Worm (Caenorhabditis elegans) whole organism, young adult: ENCODE measurements around the gene K10D6.3.

Experiments
- C06A6.2 ChIP-seq: fragments of 200-800 bp; sonication (Bioruptor generic); conservative IDR thresholded peaks from 2 replicates; pipeline ENCODE4 v1.3.6; 2022; ENCODE audit warnings: missing genetic modification characterization, missing compliant biosample characterization
- D2030.7 ChIP-seq: fragments of 200-800 bp; sonication (Bioruptor generic); IDR thresholded peaks from 2 replicates; pipeline ENCODE4 v1.3.6; 2022; ENCODE audit warnings: missing genetic modification reagents, missing genetic modification characterization, missing compliant biosample characterization
- F22D6.2 ChIP-seq: sonication (generic microtip); optimal IDR thresholded peaks from 2 replicates; lab custom pipeline; 2016; ENCODE audit warnings: mild to moderate bottlenecking, missing genetic modification characterization, missing compliant biosample characterization
- F52B5.7 ChIP-seq: sonication (generic microtip); optimal IDR thresholded peaks from 2 replicates; lab custom pipeline; 2016; ENCODE audit warnings: mild to moderate bottlenecking, missing genetic modification characterization, missing compliant biosample characterization
- F57C9.4 ChIP-seq: sonication (generic microtip); optimal IDR thresholded peaks from 2 replicates; lab custom pipeline; 2017; ENCODE audit warnings: mild to moderate bottlenecking, missing genetic modification characterization, missing compliant biosample characterization
- K11D2.4 ChIP-seq: fragments of 200-800 bp; sonication (Bioruptor generic); IDR thresholded peaks from 2 replicates; pipeline ENCODE4 v1.3.6; 2022; ENCODE audit warnings: missing genetic modification reagents, missing genetic modification characterization, missing compliant biosample characterization
- Y53G8AR.9 ChIP-seq: fragments of 200-800 bp; sonication (Bioruptor generic); conservative IDR thresholded peaks from 2 replicates; pipeline ENCODE4 v1.3.6; 2022; ENCODE audit warnings: missing genetic modification reagents, missing genetic modification characterization, missing compliant biosample characterization
- Y56A3A.18 ChIP-seq: fragments of 200-800 bp; sonication (Bioruptor generic); IDR thresholded peaks from 2 replicates; pipeline ENCODE4 v1.3.6; 2022; ENCODE audit warnings: missing genetic modification reagents, missing genetic modification characterization, missing compliant biosample characterization
- Y79H2A.3 ChIP-seq: fragments of 200-800 bp; sonication (Bioruptor generic); conservative IDR thresholded peaks from 2 replicates; pipeline ENCODE4 v1.3.6; 2022; ENCODE audit warnings: missing genetic modification reagents, missing genetic modification characterization, missing compliant biosample characterization
- Y95B8A.8 ChIP-seq: fragments of 200-800 bp; sonication (Bioruptor generic); IDR thresholded peaks from 2 replicates; pipeline ENCODE4 v1.3.6; 2022; ENCODE audit warnings: missing genetic modification reagents, missing genetic modification characterization, missing compliant biosample characterization
- bed-1 ChIP-seq: fragments of 200-800 bp; sonication (Bioruptor generic); IDR thresholded peaks from 2 replicates; pipeline ENCODE4 v1.3.6; 2022; ENCODE audit warnings: missing genetic modification reagents, missing genetic modification characterization, missing compliant biosample characterization
- bed-2 ChIP-seq: fragments of 200-800 bp; sonication (Bioruptor generic); IDR thresholded peaks from 2 replicates; pipeline ENCODE4 v1.3.6; 2022; ENCODE audit warnings: missing genetic modification reagents, missing genetic modification characterization, missing compliant biosample characterization
- ccch-3 ChIP-seq: fragments of 200-800 bp; sonication (Bioruptor generic); optimal IDR thresholded peaks from 2 replicates; lab custom pipeline; 2018; ENCODE audit warnings: mild to moderate bottlenecking, missing genetic modification characterization, missing compliant biosample characterization
- cebp-1 ChIP-seq, 2 experiments: fragments of 200-800 bp in 1 of 2; sonication (Bioruptor generic) in 1 of 2; sonication (generic microtip) in 1 of 2; IDR thresholded peaks in 1 of 2; optimal IDR thresholded peaks in 1 of 2; 2 replicates each; pipeline versions ENCODE4 v1.3.6 to Lab custom; 2017 to 2022; ENCODE audit warnings: missing compliant biosample characterization in 2 of 2, missing genetic modification characterization in 2 of 2, mild to moderate bottlenecking in 1 of 2, missing genetic modification reagents in 1 of 2, moderate library complexity in 1 of 2
- ceh-100 ChIP-seq: fragments of 200-800 bp; sonication (Bioruptor generic); IDR thresholded peaks from 2 replicates; pipeline ENCODE4 v1.3.6; 2022; ENCODE audit warnings: missing genetic modification reagents, missing genetic modification characterization, missing compliant biosample characterization
- ceh-91 ChIP-seq: fragments of 200-800 bp; sonication (Bioruptor generic); IDR thresholded peaks from 2 replicates; pipeline ENCODE4 v1.3.6; 2022; ENCODE audit warnings: missing genetic modification reagents, missing genetic modification characterization, missing compliant biosample characterization
- chd-7 ChIP-seq: sonication (generic microtip); optimal IDR thresholded peaks from 2 replicates; lab custom pipeline; 2016; ENCODE audit warnings: mild to moderate bottlenecking, missing genetic modification characterization, moderate library complexity, missing compliant biosample characterization
- die-1 ChIP-seq: sonication (generic microtip); optimal IDR thresholded peaks from 2 replicates; lab custom pipeline; 2016; ENCODE audit warnings: missing genotype, mild to moderate bottlenecking, missing genetic modification characterization, missing compliant biosample characterization
- efl-1 ChIP-seq: fragments of 150-350 bp; optimal IDR thresholded peaks from 2 replicates; lab custom pipeline; 2014; ENCODE audit warnings: missing biosample characterization, missing genetic modification reagents, missing genetic modification characterization
- egrh-3 ChIP-seq: fragments of 200-800 bp; sonication (Bioruptor generic); IDR thresholded peaks from 2 replicates; pipeline ENCODE4 v1.3.6; 2022; ENCODE audit warnings: missing genetic modification reagents, missing genetic modification characterization, missing compliant biosample characterization
- ets-4 ChIP-seq: fragments of 200-800 bp; sonication (Bioruptor generic); optimal IDR thresholded peaks from 2 replicates; lab custom pipeline; 2018; ENCODE audit warnings: mild to moderate bottlenecking, missing genetic modification characterization, missing compliant biosample characterization
- him-1 ChIP-seq: sonication (generic microtip); optimal IDR thresholded peaks from 2 replicates; lab custom pipeline; 2016; ENCODE audit warnings: missing genotype, missing genetic modification reagents, missing genetic modification characterization, missing compliant biosample characterization
- hlh-26 ChIP-seq: fragments of 200-800 bp; sonication (Bioruptor generic); conservative IDR thresholded peaks from 2 replicates; pipeline ENCODE4 v1.3.6; 2022; ENCODE audit warnings: missing genetic modification reagents, missing genetic modification characterization, missing compliant biosample characterization
- hrde-1 ChIP-seq: sonication (generic microtip); optimal IDR thresholded peaks from 2 replicates; lab custom pipeline; 2016; ENCODE audit warnings: missing genetic modification characterization, mild to moderate bottlenecking, missing compliant biosample characterization, moderate library complexity, missing genotype, missing genetic modification reagents, borderline replicate concordance
- lag-1 ChIP-seq: fragments of 200-800 bp; sonication (Bioruptor generic); IDR thresholded peaks from 2 replicates; pipeline ENCODE4 v1.3.6; 2022; ENCODE audit warnings: missing genetic modification reagents, missing genetic modification characterization, missing compliant biosample characterization
- lin-26 ChIP-seq: fragments of 200-800 bp; sonication (Bioruptor generic); IDR thresholded peaks from 2 replicates; pipeline ENCODE4 v1.3.6; 2022; ENCODE audit warnings: missing genetic modification reagents, missing genetic modification characterization, missing compliant biosample characterization
- lin-40 ChIP-seq: sonication (generic microtip); optimal IDR thresholded peaks from 2 replicates; lab custom pipeline; 2016; ENCODE audit warnings: missing genetic modification characterization, mild to moderate bottlenecking, missing compliant biosample characterization, missing genotype, missing genetic modification reagents
- lsy-27 ChIP-seq: sonication (generic microtip); optimal IDR thresholded peaks from 2 replicates; lab custom pipeline; 2017; ENCODE audit warnings: missing genetic modification characterization, mild to moderate bottlenecking, missing compliant biosample characterization, antibody characterized with exemption, missing genotype, borderline replicate concordance; ENCODE audit not compliant: insufficient read depth
- madf-10 ChIP-seq: sonication (generic microtip); optimal IDR thresholded peaks from 2 replicates; lab custom pipeline; 2016; ENCODE audit warnings: mild to moderate bottlenecking, missing genetic modification characterization, missing compliant biosample characterization
- madf-3 ChIP-seq: fragments of 200-800 bp; sonication (Bioruptor generic); IDR thresholded peaks from 2 replicates; pipeline ENCODE4 v1.3.6; 2022; ENCODE audit warnings: missing genetic modification reagents, missing genetic modification characterization, missing compliant biosample characterization
- mcd-1 ChIP-seq: fragments of 200-800 bp; sonication (Bioruptor generic); IDR thresholded peaks from 2 replicates; pipeline ENCODE4 v1.3.6; 2022; ENCODE audit warnings: missing genetic modification reagents, missing genetic modification characterization, missing compliant biosample characterization
- mes-4 ChIP-seq: sonication (generic microtip); optimal IDR thresholded peaks from 2 replicates; lab custom pipeline; 2016; ENCODE audit warnings: missing genotype, missing genetic modification characterization, missing compliant biosample characterization
- nfyb-1 ChIP-seq: fragments of 200-800 bp; sonication (Bioruptor generic); IDR thresholded peaks from 2 replicates; pipeline ENCODE4 v1.3.6; 2022; ENCODE audit warnings: missing genetic modification reagents, missing genetic modification characterization, missing compliant biosample characterization
- rcor-1 ChIP-seq: fragments of 200-800 bp; sonication (Bioruptor generic); IDR thresholded peaks from 2 replicates; pipeline ENCODE4 v1.3.6; 2022; ENCODE audit warnings: missing genetic modification reagents, missing genetic modification characterization, missing compliant biosample characterization
- rec-8 ChIP-seq, 2 experiments: sonication (generic microtip); optimal IDR thresholded peaks; 2 replicates each; lab custom pipeline; 2016; ENCODE audit warnings: mild to moderate bottlenecking in 2 of 2, missing genetic modification characterization in 2 of 2, missing genetic modification reagents in 2 of 2, missing genotype in 2 of 2, missing biosample characterization in 1 of 2, missing compliant biosample characterization in 1 of 2, moderate library complexity in 1 of 2
- repo-1 ChIP-seq: sonication (generic microtip); optimal IDR thresholded peaks from 2 replicates; lab custom pipeline; 2017; ENCODE audit warnings: mild to moderate bottlenecking, missing genetic modification characterization, missing compliant biosample characterization
- snpc-3.4 ChIP-seq: sonication (generic microtip); optimal IDR thresholded peaks from 2 replicates; lab custom pipeline; 2017; ENCODE audit warnings: missing genetic modification characterization, mild to moderate bottlenecking, missing compliant biosample characterization, antibody characterized with exemption, moderate library complexity, missing genotype, missing genetic modification reagents
- tbp1 ChIP-seq: fragments of 200-800 bp; sonication (Bioruptor generic); optimal IDR thresholded peaks from 2 replicates; lab custom pipeline; 2018; ENCODE audit warnings: mild to moderate bottlenecking, missing genetic modification characterization, missing compliant biosample characterization
- tbx-9 ChIP-seq: sonication (generic microtip); optimal IDR thresholded peaks from 2 replicates; lab custom pipeline; 2016; ENCODE audit warnings: borderline replicate concordance, missing genetic modification characterization, inconsistent platforms, missing compliant biosample characterization
- xnd-1 ChIP-seq: sonication (generic microtip); optimal IDR thresholded peaks from 2 replicates; lab custom pipeline; 2016; ENCODE audit warnings: missing genotype, missing genetic modification reagents, missing genetic modification characterization, missing compliant biosample characterization
- zfh-2 ChIP-seq: fragments of 200-800 bp; sonication (Bioruptor generic); conservative IDR thresholded peaks from 2 replicates; pipeline ENCODE4 v1.3.6; 2022; ENCODE audit warnings: missing genetic modification reagents, missing genetic modification characterization, missing compliant biosample characterization
- ztf-25 ChIP-seq: fragments of 200-800 bp; sonication (Bioruptor generic); IDR thresholded peaks from 2 replicates; pipeline ENCODE4 v1.3.6; 2022; ENCODE audit warnings: missing genetic modification reagents, missing genetic modification characterization, missing compliant biosample characterization
- ztf-3 ChIP-seq: fragments of 200-800 bp; sonication (Bioruptor generic); optimal IDR thresholded peaks from 2 replicates; lab custom pipeline; 2018; ENCODE audit warnings: mild to moderate bottlenecking, missing genetic modification characterization, missing compliant biosample characterization
- ztf-6 ChIP-seq: fragments of 200-800 bp; sonication (Bioruptor generic); IDR thresholded peaks from 2 replicates; pipeline ENCODE4 v1.3.6; 2022; ENCODE audit warnings: missing genetic modification reagents, missing genetic modification characterization, missing compliant biosample characterization

Gene K10D6.3

DNA sequence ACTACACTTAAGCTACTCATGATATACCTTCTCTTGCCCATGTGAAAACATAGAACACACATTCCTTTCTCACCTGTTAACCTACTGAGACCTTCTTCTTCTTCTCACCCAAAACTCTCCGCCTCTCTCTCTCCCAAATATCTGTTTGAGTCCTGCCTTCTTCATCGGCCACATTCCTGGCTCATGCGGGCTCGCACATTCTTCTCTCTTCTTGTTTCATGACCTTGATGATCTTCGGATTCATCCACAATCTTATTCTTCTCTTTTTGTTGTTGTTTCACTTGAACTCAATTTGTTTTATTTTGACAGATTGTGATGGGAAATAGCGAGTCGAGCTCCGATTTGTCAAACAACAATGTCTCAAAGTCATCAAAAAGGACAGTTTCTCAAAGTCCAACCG lies 28.5 kb upstream of the K10D6.3 start, which contains the start of gene T19C4.5:
TSS of gene T19C4.5 (plus strand) at position 308 of the 400 bp plus-strand sequence.
- no peak for TF ChIP-seq F22D6.2 (tag; lab: Kevin White, UChicago)
- TF ChIP-seq ets-4 (GFP tag; lab: Kevin White, UChicago) = no peak
- TF ChIP-seq F57C9.4 (tag; lab: Kevin White, UChicago) = no peak
- no peak for TF ChIP-seq zfh-2
- no peak for TF ChIP-seq madf-10 (tag; lab: Kevin White, UChicago)
- no peak for TF ChIP-seq lag-1 (GFP tag; lab: Robert Waterston, UW)
- TF ChIP-seq madf-3 = no peak
- TF ChIP-seq ceh-91 (GFP tag; lab: Robert Waterston, UW) = no peak
- no peak for TF ChIP-seq hlh-26 (GFP tag; lab: Robert Waterston, UW)
- no peak for TF ChIP-seq mes-4
- no peak for TF ChIP-seq him-1 (tag; lab: Kevin White, UChicago)
- no peak for TF ChIP-seq tbx-9 (tag; lab: Kevin White, UChicago)
- no peak for TF ChIP-seq repo-1 (tag; lab: Kevin White, UChicago)
- TF ChIP-seq lsy-27 (tag; lab: Kevin White, UChicago) = no peak
- no peak for TF ChIP-seq F52B5.7 (tag; lab: Kevin White, UChicago)
- TF ChIP-seq egrh-3 = no peak
- TF ChIP-seq, all 124 proteins: peak for 0

DNA sequence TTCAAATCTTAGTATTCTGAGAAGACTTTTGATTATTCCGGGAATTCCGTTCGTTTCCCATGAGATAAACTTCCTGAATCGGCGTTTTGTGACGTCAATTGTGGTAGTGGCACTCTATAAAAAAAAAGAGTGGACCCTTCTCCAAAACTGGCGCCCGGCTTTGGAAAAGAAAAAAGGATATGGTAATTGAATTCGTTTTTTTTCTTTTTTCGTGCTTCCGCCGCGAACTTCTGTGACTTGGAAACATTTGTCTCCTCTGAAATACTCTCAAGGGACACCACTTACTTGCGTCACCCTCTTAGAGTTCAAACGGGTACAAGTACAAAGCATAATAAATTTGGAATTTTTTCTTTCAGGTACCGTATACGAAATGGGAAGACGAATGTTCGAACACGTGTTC lies 27.7 kb upstream of the K10D6.3 start:
- TF ChIP-seq ccch-3 (GFP tag; lab: Kevin White, UChicago) (no peak), ztf-6 (GFP tag; lab: Robert Waterston, UW) (no peak), lin-26 (GFP tag; lab: Robert Waterston, UW) (no peak)

DNA sequence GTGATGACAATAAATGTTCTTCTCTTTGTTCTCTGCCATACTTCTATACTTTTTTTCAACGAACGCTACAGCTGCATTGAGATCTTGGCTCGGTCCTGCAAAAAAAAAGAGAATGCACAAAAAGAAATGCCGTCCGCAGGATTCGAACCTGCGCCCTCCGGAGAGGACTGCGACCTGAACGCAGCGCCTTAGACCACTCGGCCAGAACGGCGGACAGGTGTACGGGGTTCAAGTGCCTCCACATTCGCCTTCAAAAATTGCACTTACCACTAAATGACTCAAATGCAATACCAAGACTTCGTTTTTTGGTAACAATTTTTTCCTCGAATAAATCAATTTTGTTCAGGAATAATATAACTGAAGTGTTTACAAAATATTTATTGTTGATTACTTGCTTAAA lies 25.8 kb upstream of the K10D6.3 start:
- 0 out of 2 replicates have a peak, but pooled peaks have one; percentile 32 for TF ChIP-seq K11D2.4 (GFP tag; lab: Robert Waterston, UW)
- TF ChIP-seq snpc-3.4 (tag; lab: Kevin White, UChicago) = peak; percentile 20
- peak; percentile 53 for TF ChIP-seq chd-7
- TF ChIP-seq repo-1 (tag; lab: Kevin White, UChicago) = peak; percentile 34
- no peak for TF ChIP-seq rec-8 (tag; optimal IDR thresholded peaks at IDR 0.05; lab: Kevin White, UChicago)
- TF ChIP-seq D2030.7 (GFP tag; lab: Robert Waterston, UW) = peak; percentile 15; the same call in 1 of the 2 replicates
- no peak for TF ChIP-seq Y95B8A.8
- TF ChIP-seq hrde-1 = no peak
- no peak for TF ChIP-seq cebp-1 (GFP tag; IDR thresholded peaks at IDR 0.05; lab: Robert Waterston, UW)
- TF ChIP-seq cebp-1 (tag; optimal IDR thresholded peaks at IDR 0.05; lab: Kevin White, UChicago) = peak; percentile 24
- 0 out of 2 replicates have a peak, but pooled peaks have one; percentile 37 for TF ChIP-seq rcor-1 (GFP tag; lab: Robert Waterston, UW)
- peak; percentile 49; the same call in 1 of the 2 replicates for TF ChIP-seq mcd-1 (GFP tag; lab: Robert Waterston, UW)
- no peak for TF ChIP-seq ceh-100 (GFP tag; lab: Robert Waterston, UW)
- TF ChIP-seq die-1 = peak; percentile 7
- no peak for TF ChIP-seq bed-2 (GFP tag; lab: Robert Waterston, UW)
- no peak for TF ChIP-seq ztf-3 (GFP tag; lab: Kevin White, UChicago)
- TF ChIP-seq bed-1 (GFP tag; lab: Robert Waterston, UW) = no peak
- TF ChIP-seq nfyb-1 (GFP tag; lab: Robert Waterston, UW) = peak; percentile 51; the same call in 1 of the 2 replicates
- peak; percentile 66; the same call in 1 of the 2 replicates for TF ChIP-seq Y56A3A.18 (GFP tag; lab: Robert Waterston, UW)
- peak; percentile 93 for TF ChIP-seq tbp1 (GFP tag; lab: Kevin White, UChicago)
- TF ChIP-seq C06A6.2 = no peak
- no peak for TF ChIP-seq efl-1
- peak; percentile 23; the same call in 1 of the 2 replicates for TF ChIP-seq lin-26 (GFP tag; lab: Robert Waterston, UW)
- TF ChIP-seq him-1 (tag; lab: Kevin White, UChicago) = peak; percentile 69
- TF ChIP-seq Y79H2A.3 (GFP tag; lab: Robert Waterston, UW) = no peak
- no peak for TF ChIP-seq xnd-1 (tag; lab: Kevin White, UChicago)
- TF ChIP-seq ztf-25 = no peak
- no peak for TF ChIP-seq ccch-3 (GFP tag; lab: Kevin White, UChicago)
- 0 out of 2 replicates have a peak, but pooled peaks have one; percentile 30 for TF ChIP-seq Y53G8AR.9 (GFP tag; lab: Robert Waterston, UW)
- peak; percentile 15 for TF ChIP-seq lin-40 (tag; lab: Kevin White, UChicago)
